Worm (Caenorhabditis elegans): ENCODE results near the gene C29E4.12.
"Not testable (repeated sequence)": the region's sequence is repeated elsewhere in the genome, so short reads cannot be mapped to it uniquely, and the experiment has no call there.

C29E4.12 gene

ce11 chrIII:7958922-7959609, 18.1 kb downstream of the C29E4.12 start, which contains the start of gene F54H12.10:
Gene F54H12.10 (minus strand): TSS chrIII:7958972.
- not testable (repeated sequence) for TF ChIP-seq ztf-4, nhr-76, pha-4 (tag; optimal IDR thresholded peaks at IDR 0.05)

DNA sequence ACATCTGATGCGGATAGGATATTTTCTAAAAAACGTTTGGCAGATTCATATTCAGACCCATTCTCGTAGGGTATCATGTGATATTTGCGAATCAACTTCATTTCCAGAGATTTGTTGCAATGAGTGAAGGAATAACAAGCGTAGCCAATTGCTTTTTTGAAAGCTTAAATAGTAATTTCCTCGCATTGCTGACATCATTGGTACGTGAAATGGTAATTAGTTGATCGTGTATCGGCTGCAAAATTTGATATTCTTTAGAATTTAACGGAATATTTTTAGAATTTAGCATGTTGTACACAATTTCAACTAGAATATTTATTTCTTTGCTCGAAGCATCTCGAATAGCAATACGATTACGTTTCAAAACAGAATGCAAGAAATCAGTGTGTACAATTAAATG, 21.7 kb downstream of the C29E4.12 start, which contains the start of gene F54H12.4:
Gene F54H12.4 (minus strand): TSS at position 101 of the 400 bp plus-strand sequence.
- not testable (repeated sequence) for TF ChIP-seq nhr-28 (tag; optimal IDR thresholded peaks at IDR 0.05); fkh-10 (GFP tag; optimal IDR thresholded peaks at IDR 0.05); elt-1 (tag; optimal IDR thresholded peaks at IDR 0.05)

ce11 chrIII:7964281-7964680, 23.3 kb downstream of the C29E4.12 start, which contains the start of gene F54H12.2:
Gene F54H12.2 (plus strand): TSS chrIII:7964581.
- not testable (repeated sequence) for TF ChIP-seq nhr-76, hmg-11, skn-1 (tag; optimal IDR thresholded peaks at IDR 0.05)

DNA sequence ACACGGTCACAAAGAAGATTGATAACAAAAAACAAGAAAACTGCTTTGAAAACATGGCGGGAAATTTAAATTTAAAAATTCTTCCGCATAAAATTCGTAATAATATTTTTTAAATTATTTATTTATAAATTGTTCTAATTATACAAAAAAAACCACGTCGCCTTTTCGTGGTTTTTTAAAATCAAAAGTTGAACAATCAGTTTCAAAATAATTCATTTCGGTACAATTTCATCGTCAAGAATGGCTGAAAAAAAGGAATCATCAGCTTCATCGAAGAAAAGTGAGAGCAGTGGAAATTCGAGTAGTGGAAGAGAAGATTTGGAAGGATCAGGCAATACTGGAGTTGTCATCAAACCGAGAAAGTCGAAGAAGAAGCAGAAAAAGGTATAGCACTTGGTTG, 28.2 kb downstream of the C29E4.12 start, which contains the start of the genes F54H12.8 and F54H12.7:
Gene F54H12.8 (minus strand): TSS at position 101 of the 400 bp plus-strand sequence.
Gene F54H12.7 (plus strand): TSS at position 229 of the 400 bp plus-strand sequence.
- TF ChIP-seq elt-3 (tag; optimal IDR thresholded peaks at IDR 0.05) (no peak), nhr-23 (tag; optimal IDR thresholded peaks at IDR 0.05) (no peak), lin-39 (tag; optimal IDR thresholded peaks at IDR 0.05) (no peak), snpc-4 (tag; optimal IDR thresholded peaks at IDR 0.05) (no peak)

DNA sequence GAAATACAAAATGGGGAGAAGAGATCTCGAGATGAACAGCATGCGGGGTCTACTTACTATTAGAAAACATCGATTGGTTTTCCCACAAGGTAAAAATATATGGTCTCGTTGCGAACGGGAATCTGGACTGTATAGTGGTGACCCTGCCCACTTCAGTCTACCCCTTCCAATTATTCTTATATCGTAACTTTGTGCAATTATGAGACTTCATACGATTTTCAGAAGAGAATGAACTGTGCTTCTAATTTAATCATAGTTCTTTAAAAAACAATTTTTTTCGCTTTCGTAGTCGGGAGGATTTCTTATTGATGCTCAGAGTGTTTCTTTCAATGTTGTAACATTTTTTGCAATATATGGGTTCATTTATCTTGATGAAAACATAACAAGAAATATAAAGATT, 31.1 kb downstream of the C29E4.12 start, which contains the start of gene F54H12.5:
Gene F54H12.5 (minus strand): TSS at position 101 of the 400 bp plus-strand sequence.
- TF ChIP-seq nfya-1 (tag; optimal IDR thresholded peaks at IDR 0.05; ENCODE audit: insufficient read depth) (no peak), ztf-4 (tag; optimal IDR thresholded peaks at IDR 0.05) (no peak), nhr-11 (tag; optimal IDR thresholded peaks at IDR 0.05) (no peak), elt-1 (tag; optimal IDR thresholded peaks at IDR 0.05) (no peak), aly-2 (tag; optimal IDR thresholded peaks at IDR 0.05) (no peak), ceh-28 (tag; optimal IDR thresholded peaks at IDR 0.05) (no peak)

- TF ChIP-seq skn-1 (tag; optimal IDR thresholded peaks at IDR 0.05) (no peak), elt-1 (tag; optimal IDR thresholded peaks at IDR 0.05) (no peak), tbx-2 (tag; optimal IDR thresholded peaks at IDR 0.05) (no peak), nhr-43 (tag; optimal IDR thresholded peaks at IDR 0.05; ENCODE audit: poor library complexity, severe bottlenecking) (no peak), ztf-4 (tag; optimal IDR thresholded peaks at IDR 0.05) (no peak), unc-62 (GFP tag; optimal IDR thresholded peaks at IDR 0.05) (no peak)
These were observed 31.7 kb downstream of the C29E4.12 start for ce11 chrIII:7972687-7973086.

ce11 chrIII:7973201-7973767, 32.3 kb downstream of the C29E4.12 start, which contains the start of the genes eef-1B.1 and aco-2:
Gene eef-1B.1 (minus strand): TSS chrIII:7973386.
Gene aco-2 (plus strand): TSS chrIII:7973717.
- no peak for TF ChIP-seq unc-62 (GFP tag; optimal IDR thresholded peaks at IDR 0.05)
- no peak for TF ChIP-seq ZK546.5 (tag; optimal IDR thresholded peaks at IDR 0.05)
- no peak for TF ChIP-seq mml-1 (tag; optimal IDR thresholded peaks at IDR 0.05)
- TF ChIP-seq nhr-11 (tag; optimal IDR thresholded peaks at IDR 0.05), result peak; percentile 36
- TF ChIP-seq nfya-1 (tag; optimal IDR thresholded peaks at IDR 0.05; ENCODE audit: insufficient read depth), result peak; percentile 92
- TF ChIP-seq elt-3 (tag; optimal IDR thresholded peaks at IDR 0.05), result no peak
- peak; percentile 85 for TF ChIP-seq R02D3.7 (tag; optimal IDR thresholded peaks at IDR 0.05)
- TF ChIP-seq fkh-2 (tag; optimal IDR thresholded peaks at IDR 0.05), result no peak
- TF ChIP-seq ceh-9 (tag; optimal IDR thresholded peaks at IDR 0.05), result no peak
- TF ChIP-seq nhr-28 (tag; optimal IDR thresholded peaks at IDR 0.05), result no peak
- no peak for TF ChIP-seq ceh-16 (tag; optimal IDR thresholded peaks at IDR 0.05)
- TF ChIP-seq lin-39 (tag; optimal IDR thresholded peaks at IDR 0.05), result peak; percentile 97
- TF ChIP-seq hmg-11 (tag; optimal IDR thresholded peaks at IDR 0.05), result peak; percentile 92
- TF ChIP-seq pqm-1 (tag; optimal IDR thresholded peaks at IDR 0.05), result peak; percentile 82
- TF ChIP-seq nhr-237 (tag; optimal IDR thresholded peaks at IDR 0.05), result no peak
- peak; percentile 72 for TF ChIP-seq tbx-2 (tag; optimal IDR thresholded peaks at IDR 0.05)
- peak; percentile 98 for TF ChIP-seq nhr-23 (tag; optimal IDR thresholded peaks at IDR 0.05)
- no peak for TF ChIP-seq zag-1 (tag; optimal IDR thresholded peaks at IDR 0.05)
- TF ChIP-seq egl-5 (tag; optimal IDR thresholded peaks at IDR 0.05), result peak; percentile 85
- peak; percentile 37 for TF ChIP-seq aly-2 (tag; optimal IDR thresholded peaks at IDR 0.05)
- TF ChIP-seq ztf-4 (tag; optimal IDR thresholded peaks at IDR 0.05), result peak; percentile 11
- no peak for TF ChIP-seq egl-27 (tag; optimal IDR thresholded peaks at IDR 0.05)
- TF ChIP-seq daf-12 (tag; optimal IDR thresholded peaks at IDR 0.05), result no peak
- TF ChIP-seq fkh-10 (GFP tag; optimal IDR thresholded peaks at IDR 0.05), result peak; percentile 54
- TF ChIP-seq nhr-67 (tag; optimal IDR thresholded peaks at IDR 0.05), result no peak
- peak; percentile 97 for TF ChIP-seq nhr-25 (tag; optimal IDR thresholded peaks at IDR 0.05)
- no peak for TF ChIP-seq unc-39 (tag; optimal IDR thresholded peaks at IDR 0.05)
- no peak for TF ChIP-seq sea-2 (GFP tag; optimal IDR thresholded peaks at IDR 0.05)
- no peak for TF ChIP-seq eor-1 (tag; optimal IDR thresholded peaks at IDR 0.05)
